Worm (Caenorhabditis elegans) whole organism, L4/young adult: Measurements from ENCODE around the gene Y39B6A.13.

Experiments used
- W03F9.2 ChIP-seq: fragments of 150-350 bp; optimal IDR thresholded peaks from 2 replicates; lab custom pipeline; 2014; ENCODE audit warnings: missing biosample characterization, missing genetic modification characterization
- him-1 ChIP-seq: sonication (generic microtip); optimal IDR thresholded peaks from 2 replicates; lab custom pipeline; 2016; ENCODE audit warnings: missing genotype, missing genetic modification reagents, missing genetic modification characterization, missing compliant biosample characterization

DNA sequence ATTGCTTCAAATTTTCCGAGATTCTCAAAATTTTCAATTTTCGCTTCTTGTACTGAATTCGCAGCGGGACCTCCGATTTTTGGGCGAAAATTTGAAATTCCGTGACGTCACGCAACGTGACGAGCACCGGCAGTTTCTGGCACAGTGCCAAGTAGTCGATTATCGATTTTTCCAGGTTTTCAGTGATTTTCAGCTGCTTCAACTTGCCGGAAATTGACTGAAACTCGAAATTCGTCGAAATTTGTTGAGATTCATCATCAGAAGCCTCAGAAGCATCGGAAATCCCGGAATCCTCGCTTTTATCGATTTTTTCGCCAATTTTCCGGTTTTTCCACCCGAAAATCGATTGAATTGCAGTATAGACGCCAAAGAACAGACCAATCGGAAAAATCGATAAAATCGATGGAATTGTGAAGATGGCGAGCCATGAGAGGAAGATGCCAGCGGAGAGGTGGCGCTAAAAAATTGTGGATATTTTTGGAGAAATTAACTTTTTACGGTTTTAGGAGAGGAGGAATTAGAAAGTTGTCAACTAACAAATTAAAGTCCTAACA lies 12.7 kb upstream of the Y39B6A.13 start:
- TF ChIP-seq W03F9.2 (tag; lab: Kevin White, UChicago): no peak
- TF ChIP-seq him-1 (tag; lab: Kevin White, UChicago): no peak
